Worm (Caenorhabditis elegans): Measurements from ENCODE around the gene str-172.

The str-172 gene

DNA sequence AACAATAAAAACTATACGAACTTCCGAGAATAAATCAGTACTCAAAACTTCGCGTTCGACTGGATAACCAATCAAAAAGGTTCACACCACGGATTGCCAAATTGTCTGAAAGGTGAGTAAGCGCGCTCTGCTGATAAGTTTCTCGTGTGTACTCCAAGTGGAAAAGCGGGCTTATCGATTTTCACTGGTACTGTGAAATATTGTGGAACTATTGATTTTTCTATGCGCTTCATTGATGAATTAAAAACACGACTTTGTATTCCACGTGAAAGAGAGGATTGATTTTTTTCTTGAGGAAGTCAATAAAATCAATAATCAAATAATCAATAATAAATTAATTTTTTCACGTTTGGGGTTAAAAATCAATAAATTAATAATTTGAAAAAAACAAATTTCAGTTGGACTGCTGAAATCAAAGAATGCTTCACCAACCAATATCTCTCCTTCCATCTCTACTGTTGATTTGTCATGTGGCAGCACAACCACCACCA is 38.2 kb upstream of the str-172 start, which contains the start of gene T08B6.4:
T08B6.4 (plus strand) TSS at position 51 of the 491 bp plus-strand sequence.
- TF ChIP-seq ceh-8 (GFP tag; optimal IDR thresholded peaks at IDR 0.05) = no peak
- no peak for TF ChIP-seq ama-1 (optimal IDR thresholded peaks at IDR 0.05)
- TF ChIP-seq grh-1 (GFP tag; IDR thresholded peaks at IDR 0.05) = no peak
- TF ChIP-seq ces-1 (GFP tag; optimal IDR thresholded peaks at IDR 0.05) = no peak
- no peak for TF ChIP-seq vab-15 (tag; optimal IDR thresholded peaks at IDR 0.05)
- TF ChIP-seq elt-2 (tag; optimal IDR thresholded peaks at IDR 0.05) = no peak
- TF ChIP-seq pax-3 (tag; optimal IDR thresholded peaks at IDR 0.05) = no peak
- no peak for TF ChIP-seq efl-1 (optimal IDR thresholded peaks at IDR 0.05)
- no peak for TF ChIP-seq efl-1 (GFP tag; optimal IDR thresholded peaks at IDR 0.05 in 1 of 2)
- no peak for TF ChIP-seq dpl-1 (GFP tag; optimal IDR thresholded peaks at IDR 0.05)
- TF ChIP-seq tlp-1 (tag; optimal IDR thresholded peaks at IDR 0.05) = no peak
- TF ChIP-seq mef-2 (tag; optimal IDR thresholded peaks at IDR 0.05) = no peak

DNA sequence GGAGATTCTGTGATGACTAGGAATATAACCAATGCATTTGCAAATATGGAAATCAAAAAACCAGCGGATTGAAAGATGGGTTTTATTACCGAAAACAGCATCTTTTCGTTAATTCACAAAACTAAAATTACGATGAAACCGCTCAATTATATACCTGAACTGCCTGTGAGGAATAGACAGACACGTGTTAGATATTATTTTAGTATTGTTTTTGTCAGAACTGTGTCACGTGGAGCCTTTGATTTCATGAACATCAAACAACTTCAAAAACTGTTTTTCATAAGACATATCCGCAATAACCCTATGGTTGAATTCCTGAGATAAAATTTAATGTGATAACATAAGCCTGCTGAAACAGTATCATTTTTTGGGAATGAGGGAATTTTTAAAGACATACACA is 36.5 kb upstream of the str-172 start, which contains the start of gene str-161:
str-161 (minus strand) TSS at position 101 of the 400 bp plus-strand sequence.
- no peak for TF ChIP-seq skn-1 (tag; optimal IDR thresholded peaks at IDR 0.05)
- TF ChIP-seq unc-98 (GFP tag; IDR thresholded peaks at IDR 0.05) = no peak
- TF ChIP-seq ceh-90 (tag; optimal IDR thresholded peaks at IDR 0.05) = no peak
- TF ChIP-seq efl-1 (optimal IDR thresholded peaks at IDR 0.05) = no peak
- peak in 1 of 2 experiments; percentile 48 for TF ChIP-seq efl-1 (GFP tag; optimal IDR thresholded peaks at IDR 0.05 in 1 of 2)
- TF ChIP-seq Y116A8C.19 (tag; optimal IDR thresholded peaks at IDR 0.05; ENCODE audit: borderline replicate concordance) = no peak
- TF ChIP-seq nhr-28 (tag; optimal IDR thresholded peaks at IDR 0.05) = no peak
- TF ChIP-seq ceh-8 (GFP tag; optimal IDR thresholded peaks at IDR 0.05) = no peak
- no peak for TF ChIP-seq zag-1 (tag; optimal IDR thresholded peaks at IDR 0.05)

DNA sequence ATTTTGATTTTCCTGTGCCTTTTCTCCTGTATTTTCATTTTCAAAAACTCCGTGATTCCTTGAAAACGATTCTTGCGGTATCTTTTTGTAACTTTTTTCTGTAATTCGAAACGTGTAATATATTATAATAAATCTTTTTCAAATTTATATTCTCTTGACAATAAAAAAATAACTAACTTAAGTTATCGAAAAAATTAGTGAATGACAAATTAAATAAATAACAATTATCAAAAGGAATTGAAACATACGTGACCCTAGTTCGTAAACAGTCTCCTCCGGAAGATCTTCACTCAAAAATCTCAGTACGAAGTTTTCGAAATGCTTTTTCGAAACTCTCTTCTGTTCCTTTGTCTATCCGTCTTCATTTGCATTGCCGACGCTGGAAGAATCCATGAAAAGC is 23.0 kb upstream of the str-172 start, which contains the start of gene T08B6.9:
T08B6.9 (plus strand) TSS at position 301 of the 400 bp plus-strand sequence.
- TF ChIP-seq elt-3 (tag; optimal IDR thresholded peaks at IDR 0.05) (no peak), unc-98 (GFP tag; IDR thresholded peaks at IDR 0.05) (no peak), nhr-77 (tag; optimal IDR thresholded peaks at IDR 0.05) (no peak), lir-3 (tag; optimal IDR thresholded peaks at IDR 0.05; ENCODE audit: poor library complexity) (no peak), fkh-10 (GFP tag; optimal IDR thresholded peaks at IDR 0.05) (no peak), efl-3 (GFP tag; optimal IDR thresholded peaks at IDR 0.05) (no peak), lin-13 (GFP tag; optimal IDR thresholded peaks at IDR 0.05) (no peak), hlh-17 (GFP tag; optimal IDR thresholded peaks at IDR 0.05; ENCODE audit: borderline replicate concordance) (no peak), lin-35 (GFP tag; optimal IDR thresholded peaks at IDR 0.05) (no peak), nhr-84 (tag; optimal IDR thresholded peaks at IDR 0.05) (no peak), zag-1 (tag; optimal IDR thresholded peaks at IDR 0.05) (no peak)

DNA sequence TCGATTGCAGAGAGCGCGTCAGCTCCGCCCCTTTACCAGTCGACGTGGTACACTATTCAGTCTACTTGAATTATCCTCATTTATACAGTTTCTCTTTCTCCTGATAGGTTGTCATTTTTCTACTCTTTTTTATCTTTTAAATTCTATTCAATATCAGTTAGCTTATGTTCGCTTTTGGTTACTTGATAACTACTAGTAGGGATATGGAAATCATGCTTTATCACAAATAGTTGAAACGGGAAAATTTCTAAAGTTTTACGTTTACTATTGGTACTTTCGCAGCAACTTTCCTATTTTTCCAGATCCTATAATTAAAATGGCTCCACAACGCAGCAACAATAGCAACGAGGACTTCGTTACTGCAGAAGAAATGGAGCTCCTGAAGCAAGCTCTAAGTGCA is 22.1 kb upstream of the str-172 start, which contains the start of gene sgnh-1:
sgnh-1 (plus strand) TSS at position 301 of the 400 bp plus-strand sequence.
- no peak for TF ChIP-seq lir-3 (tag; optimal IDR thresholded peaks at IDR 0.05; ENCODE audit: poor library complexity)
- TF ChIP-seq egl-27 (tag; optimal IDR thresholded peaks at IDR 0.05) = no peak

DNA sequence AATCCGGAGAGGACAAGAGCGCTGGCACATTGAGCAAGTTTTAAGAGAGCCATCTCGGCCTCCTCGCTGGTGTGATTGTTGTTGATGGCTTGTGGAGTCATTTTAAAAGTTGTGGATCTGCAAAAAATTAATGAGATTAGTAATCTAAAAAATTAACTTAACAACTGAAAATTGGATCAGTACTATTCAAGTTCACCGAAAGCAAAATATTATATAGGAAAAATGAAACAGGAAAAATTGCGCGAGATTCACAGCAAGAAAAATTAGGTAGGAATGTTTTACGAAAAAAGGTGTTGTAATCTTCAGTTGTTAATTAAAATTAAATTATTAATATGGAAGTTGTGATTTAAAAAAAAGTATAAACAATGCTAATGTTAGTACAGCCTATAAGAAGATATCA is 19.7 kb upstream of the str-172 start, which contains the start of gene T08B6.1:
T08B6.1 (minus strand) TSS at position 101 of the 400 bp plus-strand sequence.
- TF ChIP-seq nhr-11 (tag; optimal IDR thresholded peaks at IDR 0.05) = no peak
- TF ChIP-seq fkh-4 (tag; optimal IDR thresholded peaks at IDR 0.05; ENCODE audit: borderline replicate concordance) = no peak
- no peak for TF ChIP-seq zip-4 (GFP tag; optimal IDR thresholded peaks at IDR 0.05)
- TF ChIP-seq nhr-20 (tag; optimal IDR thresholded peaks at IDR 0.05) = no peak
- TF ChIP-seq unc-62 (GFP tag; optimal IDR thresholded peaks at IDR 0.05) = no peak
- no peak for TF ChIP-seq nhr-84 (tag; optimal IDR thresholded peaks at IDR 0.05)
- TF ChIP-seq pax-3 (tag; optimal IDR thresholded peaks at IDR 0.05) = no peak
- TF ChIP-seq nhr-237 (tag; optimal IDR thresholded peaks at IDR 0.05) = no peak
- TF ChIP-seq hpl-2 (GFP tag; optimal IDR thresholded peaks at IDR 0.05) = no peak
- TF ChIP-seq lin-13 (GFP tag; optimal IDR thresholded peaks at IDR 0.05) = no peak
- no peak for TF ChIP-seq aly-2 (tag; optimal IDR thresholded peaks at IDR 0.05)

Measured in whole organism, L1 larva.